Worm (Caenorhabditis elegans): ENCODE results near the gene F23H11.2.

Gene F23H11.2

ce11 chrIII:888983-889549 is 6.5 kb upstream of the F23H11.2 start:
- TF ChIP-seq med-1 (GFP tag; optimal IDR thresholded peaks at IDR 0.05; ENCODE audit: insufficient read depth) (no peak), cog-1 (tag; optimal IDR thresholded peaks at IDR 0.05) (no peak), klf-2 (GFP tag; conservative IDR thresholded peaks at IDR 0.05) (no peak), ztf-23 (GFP tag; IDR thresholded peaks at IDR 0.05) (no peak), T22C8.4 (GFP tag; IDR thresholded peaks at IDR 0.05) (no peak), flt-1 (GFP tag; IDR thresholded peaks at IDR 0.05) (no peak), ref-1 (GFP tag; conservative IDR thresholded peaks at IDR 0.05) (no peak), tab-1 (GFP tag; IDR thresholded peaks at IDR 0.05) (no peak), ztf-29 (GFP tag; IDR thresholded peaks at IDR 0.05) (no peak)

ce11 chrIII:891014-891413 is 4.5 kb upstream of the F23H11.2 start, which contains the start of gene T24C4.10:
Gene T24C4.10, minus strand, starts transcription at chrIII:891243.
- TF ChIP-seq cog-1 (tag; optimal IDR thresholded peaks at IDR 0.05) (no peak), med-1 (GFP tag; optimal IDR thresholded peaks at IDR 0.05; ENCODE audit: insufficient read depth) (no peak), tab-1 (GFP tag; IDR thresholded peaks at IDR 0.05) (no peak), flt-1 (GFP tag; IDR thresholded peaks at IDR 0.05) (no peak), ztf-23 (GFP tag; IDR thresholded peaks at IDR 0.05) (no peak), T22C8.4 (GFP tag; IDR thresholded peaks at IDR 0.05) (no peak), ztf-29 (GFP tag; IDR thresholded peaks at IDR 0.05) (no peak), klf-2 (GFP tag; conservative IDR thresholded peaks at IDR 0.05) (no peak), ref-1 (GFP tag; conservative IDR thresholded peaks at IDR 0.05) (no peak)

ce11 chrIII:896904-897303 is 1.4 kb downstream of the F23H11.2 start:
- no peak for TF ChIP-seq med-1 (GFP tag; optimal IDR thresholded peaks at IDR 0.05; ENCODE audit: insufficient read depth)
- no peak for TF ChIP-seq tab-1 (GFP tag; IDR thresholded peaks at IDR 0.05)
- no peak for TF ChIP-seq T22C8.4 (GFP tag; IDR thresholded peaks at IDR 0.05)
- no peak for TF ChIP-seq cog-1 (tag; optimal IDR thresholded peaks at IDR 0.05)
- no peak for TF ChIP-seq ztf-23 (GFP tag; IDR thresholded peaks at IDR 0.05)
- TF ChIP-seq klf-2 (GFP tag; conservative IDR thresholded peaks at IDR 0.05) = no peak
- TF ChIP-seq ref-1 (GFP tag; conservative IDR thresholded peaks at IDR 0.05) = no peak
- no peak for TF ChIP-seq ztf-29 (GFP tag; IDR thresholded peaks at IDR 0.05)
- no peak for TF ChIP-seq flt-1 (GFP tag; IDR thresholded peaks at IDR 0.05)

DNA sequence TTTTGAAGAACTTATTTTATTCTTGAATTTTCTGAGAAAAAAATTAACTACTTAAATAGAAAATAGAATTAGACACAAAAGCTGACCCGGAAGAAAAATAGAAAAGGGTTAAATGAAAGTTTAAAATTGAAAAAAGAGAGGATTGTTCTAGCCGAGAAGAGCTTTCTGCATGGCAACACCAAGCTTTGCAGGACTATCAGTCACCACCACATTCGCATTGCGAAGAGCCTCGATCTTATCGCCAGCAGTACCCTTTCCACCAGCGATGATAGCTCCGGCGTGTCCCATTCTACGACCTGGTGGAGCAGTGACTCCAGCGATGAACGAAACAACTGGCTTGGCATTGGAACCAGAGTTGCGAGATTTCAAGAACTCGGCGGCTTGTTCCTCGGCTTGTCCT is 4.6 kb downstream of the F23H11.2 start:
- no peak for TF ChIP-seq flt-1 (GFP tag; IDR thresholded peaks at IDR 0.05)
- TF ChIP-seq ztf-23 (GFP tag; IDR thresholded peaks at IDR 0.05) = no peak

DNA sequence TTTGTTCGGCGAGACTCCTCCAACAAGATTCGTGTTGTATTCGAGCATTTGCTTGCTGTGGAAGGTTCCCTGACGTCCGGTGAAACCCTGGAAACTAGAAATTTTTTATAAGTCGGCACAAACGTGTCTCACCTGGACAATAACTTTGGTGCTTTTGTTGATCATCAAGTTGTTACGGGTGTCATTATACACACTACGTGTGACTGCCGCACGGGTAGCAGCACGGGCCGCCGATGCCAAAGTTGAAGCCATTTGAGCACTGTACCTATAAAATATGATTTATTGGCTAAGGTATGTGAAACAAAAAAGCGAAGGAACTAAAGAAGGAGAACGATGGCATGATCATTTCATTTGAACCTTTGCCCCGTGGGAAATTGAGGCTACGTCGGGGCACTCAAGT is 5.6 kb downstream of the F23H11.2 start, which contains the start of gene sucl-2:
sucl-2 (minus strand) TSS at position 265 of the 400 bp plus-strand sequence.
- TF ChIP-seq med-1 (GFP tag; optimal IDR thresholded peaks at IDR 0.05; ENCODE audit: insufficient read depth) (no peak), ref-1 (GFP tag; conservative IDR thresholded peaks at IDR 0.05) (no peak), ztf-23 (GFP tag; IDR thresholded peaks at IDR 0.05) (no peak), ztf-29 (GFP tag; IDR thresholded peaks at IDR 0.05) (no peak), T22C8.4 (GFP tag; IDR thresholded peaks at IDR 0.05) (no peak), cog-1 (tag; optimal IDR thresholded peaks at IDR 0.05) (no peak)

ce11 chrIII:901600-902250 is 6.2 kb downstream of the F23H11.2 start:
- no peak for TF ChIP-seq ztf-29 (GFP tag; IDR thresholded peaks at IDR 0.05)
- TF ChIP-seq ref-1 (GFP tag; conservative IDR thresholded peaks at IDR 0.05) = no peak
- no peak for TF ChIP-seq cog-1 (tag; optimal IDR thresholded peaks at IDR 0.05)
- TF ChIP-seq tab-1 (GFP tag; IDR thresholded peaks at IDR 0.05) = no peak
- no peak for TF ChIP-seq flt-1 (GFP tag; IDR thresholded peaks at IDR 0.05)
- no peak for TF ChIP-seq ztf-23 (GFP tag; IDR thresholded peaks at IDR 0.05)
- no peak for TF ChIP-seq T22C8.4 (GFP tag; IDR thresholded peaks at IDR 0.05)
- no peak for TF ChIP-seq med-1 (GFP tag; optimal IDR thresholded peaks at IDR 0.05; ENCODE audit: insufficient read depth)
- TF ChIP-seq klf-2 (GFP tag; conservative IDR thresholded peaks at IDR 0.05) = no peak

DNA sequence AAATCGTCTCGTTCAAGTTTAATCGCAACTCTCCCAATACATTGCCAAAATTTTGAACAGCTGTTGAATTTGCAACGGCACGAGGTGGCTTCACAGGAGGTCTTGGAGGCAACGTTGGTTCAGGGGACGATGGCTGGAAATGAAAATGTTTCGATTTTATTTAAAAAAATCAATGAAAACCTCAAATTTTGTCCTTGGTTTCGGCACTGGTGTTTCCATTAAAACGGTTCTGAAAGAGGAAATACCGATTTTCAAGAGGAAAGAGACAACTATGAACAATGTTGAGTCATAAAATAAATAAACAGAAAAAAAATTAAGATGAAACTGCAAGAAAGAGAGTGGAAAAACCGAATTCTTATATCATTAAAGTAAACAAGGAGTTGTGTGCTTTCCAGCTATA is 11.8 kb downstream of the F23H11.2 start, which contains the start of gene F23H11.4:
F23H11.4 (minus strand) TSS at position 229 of the 400 bp plus-strand sequence.
- no peak for TF ChIP-seq flt-1 (GFP tag; IDR thresholded peaks at IDR 0.05)
- no peak for TF ChIP-seq ztf-23 (GFP tag; IDR thresholded peaks at IDR 0.05)
- TF ChIP-seq ztf-29 (GFP tag; IDR thresholded peaks at IDR 0.05) = no peak
- no peak for TF ChIP-seq ref-1 (GFP tag; conservative IDR thresholded peaks at IDR 0.05)
- no peak for TF ChIP-seq klf-2 (GFP tag; conservative IDR thresholded peaks at IDR 0.05)
- TF ChIP-seq cog-1 (tag; optimal IDR thresholded peaks at IDR 0.05) = no peak
- TF ChIP-seq tab-1 (GFP tag; IDR thresholded peaks at IDR 0.05) = no peak
- no peak for TF ChIP-seq T22C8.4 (GFP tag; IDR thresholded peaks at IDR 0.05)
- no peak for TF ChIP-seq med-1 (GFP tag; optimal IDR thresholded peaks at IDR 0.05; ENCODE audit: insufficient read depth)

DNA sequence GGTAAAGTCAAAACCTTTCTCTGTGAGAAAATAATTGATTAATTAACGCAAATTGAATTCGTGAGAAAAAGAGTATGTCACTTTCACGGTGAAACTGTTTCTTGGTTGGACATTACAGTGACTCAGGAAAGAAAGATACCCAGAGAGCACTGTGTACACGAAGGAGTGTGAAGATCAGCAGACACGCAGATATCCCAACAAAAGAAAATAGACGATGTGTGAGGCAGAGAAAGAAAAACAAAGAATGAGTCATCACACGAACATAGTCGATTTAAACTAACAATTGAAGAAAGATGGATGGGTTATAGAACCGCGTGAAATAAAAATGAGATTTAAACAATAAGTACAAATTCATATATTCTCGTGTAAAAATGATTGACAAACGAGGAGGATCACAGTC is 12.4 kb downstream of the F23H11.2 start:
- TF ChIP-seq T22C8.4 (GFP tag; IDR thresholded peaks at IDR 0.05) = no peak
- no peak for TF ChIP-seq ztf-23 (GFP tag; IDR thresholded peaks at IDR 0.05)

ce11 chrIII:909540-909939 is 14.0 kb downstream of the F23H11.2 start, which contains the start of gene crls-1:
Gene crls-1, minus strand, starts transcription at chrIII:909902.
- TF ChIP-seq ztf-29 (GFP tag; IDR thresholded peaks at IDR 0.05) = no peak
- TF ChIP-seq ref-1 (GFP tag; conservative IDR thresholded peaks at IDR 0.05) = no peak
- TF ChIP-seq tab-1 (GFP tag; IDR thresholded peaks at IDR 0.05) = no peak
- TF ChIP-seq med-1 (GFP tag; optimal IDR thresholded peaks at IDR 0.05; ENCODE audit: insufficient read depth) = no peak
- TF ChIP-seq ztf-23 (GFP tag; IDR thresholded peaks at IDR 0.05) = no peak
- TF ChIP-seq klf-2 (GFP tag; conservative IDR thresholded peaks at IDR 0.05) = no peak
- no peak for TF ChIP-seq cog-1 (tag; optimal IDR thresholded peaks at IDR 0.05)
- TF ChIP-seq T22C8.4 (GFP tag; IDR thresholded peaks at IDR 0.05) = no peak
- TF ChIP-seq flt-1 (GFP tag; IDR thresholded peaks at IDR 0.05) = no peak

Measured in whole organism, midembryonic.